Fruit fly (Drosophila melanogaster): ENCODE measurements around the gene CG34165.

DNA sequence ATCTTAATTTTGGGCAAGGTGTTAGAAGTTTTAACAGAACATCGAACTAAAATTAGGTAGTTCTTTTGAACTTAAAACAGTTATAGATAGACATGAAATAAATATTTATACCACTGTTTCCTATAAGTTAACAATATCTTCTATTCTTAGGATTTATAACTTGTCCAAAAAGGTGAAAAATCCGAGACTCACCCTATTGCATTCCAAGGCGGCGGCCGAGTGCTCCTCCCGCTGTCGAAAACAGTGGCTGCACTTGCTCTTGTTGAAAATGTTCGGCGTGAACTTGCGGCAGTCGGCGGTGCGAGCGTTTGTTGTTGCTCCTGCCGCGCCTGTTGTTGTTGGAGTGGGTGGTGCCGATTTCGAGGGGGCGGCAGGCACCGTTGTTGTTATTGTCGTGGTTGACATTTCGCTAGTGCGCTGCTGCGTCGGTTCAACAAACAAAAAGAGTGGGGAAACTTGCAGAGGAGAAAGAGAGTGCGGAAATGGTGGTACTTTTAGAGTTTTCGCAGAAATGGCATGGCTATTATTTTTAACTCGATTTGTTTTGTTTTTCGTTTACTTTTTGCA is 25.2 kb upstream of the CG34165 start:
- TF ChIP-seq Myc (optimal IDR thresholded peaks at IDR 0.05) = no peak
- TF ChIP-seq h (optimal IDR thresholded peaks at IDR 0.05) = no peak
- TF ChIP-seq insv (optimal IDR thresholded peaks at IDR 0.05) = no peak
